Worm (Caenorhabditis elegans): Measurements from ENCODE around the gene irld-60.

DNA sequence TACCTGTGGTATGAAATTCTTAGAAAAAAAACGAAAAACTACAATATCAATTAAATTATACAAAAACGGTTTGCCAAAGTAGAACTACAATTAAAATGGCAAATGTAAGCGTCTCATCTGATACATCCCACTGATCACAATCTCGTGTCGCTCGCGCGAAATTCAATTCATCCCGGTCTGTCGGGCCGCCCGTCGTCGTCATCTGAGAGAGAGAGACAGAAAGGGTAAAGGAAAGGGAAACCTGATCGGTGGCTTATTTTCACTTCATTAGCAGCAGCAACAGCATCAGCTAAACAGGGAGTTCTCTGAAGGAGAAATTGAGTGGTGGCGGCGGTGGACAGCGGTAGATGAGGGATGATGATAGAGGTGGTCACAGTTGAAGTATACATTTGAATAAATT is 49.8 kb upstream of the irld-60 start:
- TF ChIP-seq ztf-11 (tag; optimal IDR thresholded peaks at IDR 0.05) = no peak
- peak; percentile 16 for TF ChIP-seq nhr-43 (tag; optimal IDR thresholded peaks at IDR 0.05; ENCODE audit: poor library complexity, severe bottlenecking)
- TF ChIP-seq nhr-28 (tag; optimal IDR thresholded peaks at IDR 0.05) = no peak
- no peak for TF ChIP-seq ceh-9 (tag; optimal IDR thresholded peaks at IDR 0.05)
- no peak for TF ChIP-seq unc-39 (tag; optimal IDR thresholded peaks at IDR 0.05)
- no peak for TF ChIP-seq nhr-11 (tag; optimal IDR thresholded peaks at IDR 0.05)
- TF ChIP-seq nhr-12 (tag; optimal IDR thresholded peaks at IDR 0.05) = no peak
- no peak for TF ChIP-seq nfya-1 (tag; optimal IDR thresholded peaks at IDR 0.05; ENCODE audit: insufficient read depth)
- TF ChIP-seq fkh-10 (GFP tag; optimal IDR thresholded peaks at IDR 0.05) = no peak
- TF ChIP-seq nhr-25 (tag; optimal IDR thresholded peaks at IDR 0.05) = peak; percentile 75
- TF ChIP-seq nhr-237 (tag; optimal IDR thresholded peaks at IDR 0.05) = no peak
- TF ChIP-seq egl-27 (tag; optimal IDR thresholded peaks at IDR 0.05) = no peak

Measured in whole organism, L3 larva.